Fruit fly (Drosophila melanogaster): ENCODE results near the gene CG8043.

Gene CG8043

dm6 chr3R:8669029-8669707, 7.5 kb upstream of the CG8043 start (continued):
- TF ChIP-seq CG4404 (GFP tag; IDR thresholded peaks at IDR 0.05) (peak; percentile 88), CG10147 (GFP tag; optimal IDR thresholded peaks at IDR 0.05) (peak; percentile 97), gcm2 (GFP tag; optimal IDR thresholded peaks at IDR 0.05) (peak; percentile 94), pzg (GFP tag; optimal IDR thresholded peaks at IDR 0.05) (peak; percentile 66), CG13424 (tag; optimal IDR thresholded peaks at IDR 0.05) (peak; percentile 98), D19A (tag; optimal IDR thresholded peaks at IDR 0.05) (peak; percentile 96), CG8089 (GFP tag; optimal IDR thresholded peaks at IDR 0.05) (peak; percentile 95), Ravus (GFP tag; IDR thresholded peaks at IDR 0.05) (peak; percentile 85), CG13894 (tag; optimal IDR thresholded peaks at IDR 0.05) (peak; percentile 98), bowl (GFP tag; IDR thresholded peaks at IDR 0.05) (peak; percentile 91), CG17802 (tag; optimal IDR thresholded peaks at IDR 0.05) (peak; percentile 87), eyg (GFP tag; optimal IDR thresholded peaks at IDR 0.05) (peak; percentile 95), CG7928 (GFP tag; optimal IDR thresholded peaks at IDR 0.05) (peak; percentile 81), crp (GFP tag; optimal IDR thresholded peaks at IDR 0.05) (peak; percentile 32 to 77), Hsf (GFP tag; optimal IDR thresholded peaks at IDR 0.05) (peak; percentile 98), salm (tag; optimal IDR thresholded peaks at IDR 0.05) (peak; percentile 96), Ptx1 (GFP tag; IDR thresholded peaks at IDR 0.05) (peak; percentile 96), ems (GFP tag; optimal IDR thresholded peaks at IDR 0.05) (peak; percentile 98), chif (GFP tag; optimal IDR thresholded peaks at IDR 0.05) (peak; percentile 95 to 98), HmgD (GFP tag; optimal IDR thresholded peaks at IDR 0.05) (peak; percentile 95), hbn (GFP tag; IDR thresholded peaks at IDR 0.05; ENCODE audit: partially characterized antibody) (peak; percentile 65; the same call in 1 of the 2 replicates), stwl (tag; optimal IDR thresholded peaks at IDR 0.05) (peak; percentile 80), dan (GFP tag; IDR thresholded peaks at IDR 0.05) (peak; percentile 87), CG12104 (GFP tag; optimal IDR thresholded peaks at IDR 0.05) (peak; percentile 96), org-1 (GFP tag; optimal IDR thresholded peaks at IDR 0.05) (peak; percentile 97), H15 (GFP tag; IDR thresholded peaks at IDR 0.05) (peak; percentile 95), row (GFP tag; IDR thresholded peaks at IDR 0.05) (peak; percentile 97), ATbp (GFP tag; optimal IDR thresholded peaks at IDR 0.05) (peak; percentile 99), lbe (GFP tag; optimal IDR thresholded peaks at IDR 0.05) (peak; percentile 97), Abd-B (GFP tag; optimal IDR thresholded peaks at IDR 0.05) (peak; percentile 93), ap (GFP tag; IDR thresholded peaks at IDR 0.05) (peak; percentile 95), Ets65A (GFP tag) (peak; percentile 99), pb (GFP tag; optimal IDR thresholded peaks at IDR 0.05) (peak; percentile 92), CG4328 (GFP tag; optimal IDR thresholded peaks at IDR 0.05) (peak; percentile 96), yki (optimal IDR thresholded peaks at IDR 0.05) (peak; percentile 58), ab (GFP tag; optimal IDR thresholded peaks at IDR 0.05) (peak; percentile 91), Meics (GFP tag; optimal IDR thresholded peaks at IDR 0.05) (peak; percentile 98), sim (GFP tag; IDR thresholded peaks at IDR 0.05) (peak; percentile 96), cato (GFP tag; optimal IDR thresholded peaks at IDR 0.05; ENCODE audit: borderline replicate concordance) (peak; percentile 93), NK7.1 (GFP tag; optimal IDR thresholded peaks at IDR 0.05) (peak; percentile 96), Dfd (GFP tag; optimal IDR thresholded peaks at IDR 0.05) (no peak), CG4854 (GFP tag; optimal IDR thresholded peaks at IDR 0.05) (peak; percentile 96), inv (GFP tag; IDR thresholded peaks at IDR 0.05; ENCODE audit: partially characterized antibody) (peak; percentile 21), Gsc (GFP tag; IDR thresholded peaks at IDR 0.05) (no peak; the same call in 1 of the 2 replicates), Bdp1 (GFP tag; optimal IDR thresholded peaks at IDR 0.05) (peak; percentile 99), CG8281 (tag; optimal IDR thresholded peaks at IDR 0.05) (peak; percentile 87), D19B (GFP tag; optimal IDR thresholded peaks at IDR 0.05) (peak; percentile 91), CG16813 (GFP tag; IDR thresholded peaks at IDR 0.05; ENCODE audit: partially characterized antibody) (peak; percentile 71), CG10979 (tag; optimal IDR thresholded peaks at IDR 0.05) (peak; percentile 98), h (optimal IDR thresholded peaks at IDR 0.05) (no peak)
